Worm (Caenorhabditis elegans) whole organism, midembryonic: ENCODE results near the gene M116.5.

Experiments
- T22C8.4 ChIP-seq: fragments of 200-800 bp; sonication (Bioruptor generic); IDR thresholded peaks from 2 replicates; pipeline ENCODE4 v1.3.6; 2022; ENCODE audit warnings: missing genetic modification characterization, missing compliant biosample characterization
- cog-1 ChIP-seq: sonication (generic microtip); optimal IDR thresholded peaks from 2 replicates; lab custom pipeline; 2016; ENCODE audit warnings: missing genetic modification characterization, missing compliant biosample characterization
- flt-1 ChIP-seq: fragments of 200-800 bp; sonication (Bioruptor generic); IDR thresholded peaks from 2 replicates; pipeline ENCODE4 v1.3.6; 2022; ENCODE audit warnings: missing genetic modification characterization, missing compliant biosample characterization
- klf-2 ChIP-seq: fragments of 200-800 bp; sonication (Bioruptor generic); conservative IDR thresholded peaks from 2 replicates; pipeline ENCODE4 v1.3.6; 2022; ENCODE audit warnings: missing genetic modification reagents, missing genetic modification characterization, missing compliant biosample characterization
- med-1 ChIP-seq: sonication (generic microtip); optimal IDR thresholded peaks from 2 replicates; lab custom pipeline; 2017; ENCODE audit warnings: missing genetic modification characterization, mild to moderate bottlenecking, missing compliant biosample characterization, antibody characterized with exemption, missing genetic modification reagents; ENCODE audit not compliant: insufficient read depth
- ref-1 ChIP-seq: fragments of 200-800 bp; sonication (Bioruptor generic); conservative IDR thresholded peaks from 2 replicates; pipeline ENCODE4 v1.3.6; 2022; ENCODE audit warnings: missing genetic modification reagents, missing genetic modification characterization, missing compliant biosample characterization
- tab-1 ChIP-seq: fragments of 200-800 bp; sonication (Bioruptor generic); IDR thresholded peaks from 2 replicates; pipeline ENCODE4 v1.3.6; 2022; ENCODE audit warnings: missing genetic modification characterization, missing compliant biosample characterization
- ztf-29 ChIP-seq: fragments of 200-800 bp; sonication (Bioruptor generic); IDR thresholded peaks from 2 replicates; pipeline ENCODE4 v1.3.6; 2022; ENCODE audit warnings: missing genetic modification reagents, missing genetic modification characterization, missing compliant biosample characterization

ce11 chrIV:8451709-8452248 is 30.9 kb upstream of the M116.5 start, which contains the start of gene eppl-1:
- TF ChIP-seq flt-1 (GFP tag; lab: Robert Waterston, UW) = no peak
- no peak for TF ChIP-seq tab-1
- no peak for TF ChIP-seq klf-2 (GFP tag; lab: Robert Waterston, UW)
- no peak for TF ChIP-seq med-1 (GFP tag; lab: Kevin White, UChicago)
- no peak for TF ChIP-seq T22C8.4
- no peak for TF ChIP-seq ref-1 (GFP tag; lab: Robert Waterston, UW)
- no peak for TF ChIP-seq ztf-29 (GFP tag; lab: Robert Waterston, UW)
- no peak for TF ChIP-seq cog-1 (tag; lab: Kevin White, UChicago)
